Fruit fly (Drosophila melanogaster): ENCODE data around the gene CG12231.

CG12231 gene

dm6 chrX:19505334-19506185, 26.0 kb downstream of the CG12231 start (continued):
- TF ChIP-seq NC2α (GFP tag; optimal IDR thresholded peaks at IDR 0.05) (no peak), grn (GFP tag; optimal IDR thresholded peaks at IDR 0.05) (peak; percentile 29), CG4617 (GFP tag; optimal IDR thresholded peaks at IDR 0.05; ENCODE audit: borderline replicate concordance) (no peak), org-1 (GFP tag; optimal IDR thresholded peaks at IDR 0.05) (no peak), Rfx (GFP tag; IDR thresholded peaks at IDR 0.05) (peak; percentile 55), CG17186 (GFP tag; optimal IDR thresholded peaks at IDR 0.05) (peak; percentile 13), CG11093 (GFP tag; IDR thresholded peaks at IDR 0.05) (no peak), CG7839 (tag; optimal IDR thresholded peaks at IDR 0.05) (no peak), bsh (GFP tag; optimal IDR thresholded peaks at IDR 0.05) (no peak), CG6791 (GFP tag; IDR thresholded peaks at IDR 0.05; ENCODE audit: partially characterized antibody) (peak; percentile 84), Sox100B (GFP tag; optimal IDR thresholded peaks at IDR 0.05) (no peak), nmo (GFP tag; optimal IDR thresholded peaks at IDR 0.05) (peak; percentile 24), Med (GFP tag) (peak; percentile 91), CG3065 (GFP tag; optimal IDR thresholded peaks at IDR 0.05) (no peak), CG4707 (GFP tag; optimal IDR thresholded peaks at IDR 0.05) (no peak), gem (tag; optimal IDR thresholded peaks at IDR 0.05) (no peak), cwo (GFP tag; optimal IDR thresholded peaks at IDR 0.05) (peak; percentile 77), ftz-f1 (GFP tag; optimal IDR thresholded peaks at IDR 0.05) (no peak), Mes4 (GFP tag; optimal IDR thresholded peaks at IDR 0.05) (peak; percentile 29), D19A (tag; optimal IDR thresholded peaks at IDR 0.05) (no peak), CG11247 (GFP tag; IDR thresholded peaks at IDR 0.05) (no peak), Myb (GFP tag; optimal IDR thresholded peaks at IDR 0.05) (peak; percentile 82), mld (GFP tag; IDR thresholded peaks at IDR 0.05; ENCODE audit: partially characterized antibody) (peak; percentile 57; the same call in 1 of the 3 replicates), ind (GFP tag; optimal IDR thresholded peaks at IDR 0.05) (no peak), CG10274 (GFP tag; optimal IDR thresholded peaks at IDR 0.05) (no peak), CG9817 (tag; optimal IDR thresholded peaks at IDR 0.05) (no peak), bbx (GFP tag; IDR thresholded peaks at IDR 0.05; ENCODE audit: partially characterized antibody) (peak; percentile 82), mirr (GFP tag; optimal IDR thresholded peaks at IDR 0.05) (no peak), Max (GFP tag; optimal IDR thresholded peaks at IDR 0.05) (peak; percentile 65), wdn (GFP tag; IDR thresholded peaks at IDR 0.05) (no peak), CG3163 (GFP tag; optimal IDR thresholded peaks at IDR 0.05) (peak; percentile 13), Xbp1 (GFP tag; optimal IDR thresholded peaks at IDR 0.05) (peak; percentile 54), CG33557 (GFP tag; optimal IDR thresholded peaks at IDR 0.05) (no peak), CG2678 (tag; optimal IDR thresholded peaks at IDR 0.05) (no peak), CG1529 (GFP tag; optimal IDR thresholded peaks at IDR 0.05) (no peak), CG18599 (GFP tag; optimal IDR thresholded peaks at IDR 0.05) (peak; percentile 66), pnt (GFP tag; optimal IDR thresholded peaks at IDR 0.05) (no peak), CG1832 (GFP tag; optimal IDR thresholded peaks at IDR 0.05) (no peak), fu2 (GFP tag; optimal IDR thresholded peaks at IDR 0.05) (peak; percentile 11), tgo (GFP tag; IDR thresholded peaks at IDR 0.05) (peak; percentile 34; the same call in 1 of the 3 replicates), Dip2 (GFP tag; IDR thresholded peaks at IDR 0.05) (no peak), CG6272 (GFP tag; IDR thresholded peaks at IDR 0.05) (no peak), h (optimal IDR thresholded peaks at IDR 0.05) (no peak), odd (GFP tag; optimal IDR thresholded peaks at IDR 0.05) (no peak), CG4730 (GFP tag; IDR thresholded peaks at IDR 0.05) (no peak), Usf (GFP tag; optimal IDR thresholded peaks at IDR 0.05) (no peak), jumu (GFP tag; optimal IDR thresholded peaks at IDR 0.05) (no peak), CG8359 (GFP tag; optimal IDR thresholded peaks at IDR 0.05; ENCODE audit: borderline replicate concordance) (no peak), ttk (GFP tag; IDR thresholded peaks at IDR 0.05) (0 out of 2 replicates have a peak, but pooled peaks have one; percentile 15)
